Fruit fly (Drosophila melanogaster): ENCODE measurements around the gene CG43739.

DNA sequence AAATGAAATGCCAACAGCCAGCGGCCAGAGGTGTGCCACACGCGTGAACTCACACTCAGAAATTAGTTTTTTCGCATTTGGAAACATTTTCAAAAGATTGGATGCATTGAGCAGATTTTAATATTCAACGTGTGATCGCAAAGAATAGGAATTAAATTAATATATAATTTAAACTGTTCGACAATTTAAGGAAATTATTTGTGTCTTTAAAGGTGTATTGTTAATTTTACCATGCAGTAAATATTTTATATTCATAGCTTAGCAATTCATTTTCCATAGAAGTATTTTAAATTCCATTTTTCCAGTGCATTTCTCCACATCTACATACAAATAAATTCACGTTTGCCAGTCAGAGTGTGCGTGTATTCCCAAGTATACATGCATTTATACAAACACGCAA lies 20.9 kb upstream of the CG43739 start:
- TF ChIP-seq Sin3A (optimal IDR thresholded peaks at IDR 0.05) (no peak), tna (GFP tag; IDR thresholded peaks at IDR 0.05; ENCODE audit: partially characterized antibody) (no peak), ci (GFP tag; IDR thresholded peaks at IDR 0.05) (no peak), nau (GFP tag; optimal IDR thresholded peaks at IDR 0.05) (no peak), Dip2 (GFP tag; IDR thresholded peaks at IDR 0.05) (no peak)
